Fruit fly (Drosophila melanogaster) whole organism, wandering third instar larva: ENCODE data around the gene CG15337.

Experiments used
- Dif ChIP-seq: fragments of 200-275, 200-300 bp; sonication (Bioruptor generic); optimal IDR thresholded peaks from 2 replicates; lab custom pipeline; 2018; ENCODE audit warnings: missing biosample characterization, missing genetic modification characterization; ENCODE audit not compliant: partially characterized antibody
- Mio ChIP-seq: sonication (Bioruptor generic); optimal IDR thresholded peaks from 2 replicates; lab custom pipeline; 2016; ENCODE audit warnings: missing biosample characterization, missing genetic modification characterization
- OdsH ChIP-seq: fragments of 200-800 bp; sonication (Bioruptor generic); optimal IDR thresholded peaks from 2 replicates; lab custom pipeline; 2016; ENCODE audit warnings: missing biosample characterization, mild to moderate bottlenecking, missing genetic modification characterization
- pan ChIP-seq: fragments of >200 bp; optimal IDR thresholded peaks from 2 replicates; lab custom pipeline; 2017
- psq ChIP-seq: fragments of 200-800 bp; sonication (Bioruptor generic); optimal IDR thresholded peaks from 3 replicates; lab custom pipeline; 2017; ENCODE audit warnings: missing biosample characterization, mild to moderate bottlenecking, missing genetic modification characterization, moderate library complexity

dm6 chrX:8129204-8129997, 30.5 kb upstream of the CG15337 start, which contains the start of gene CG2116:
- no peak for TF ChIP-seq Mio (GFP tag; lab: Kevin White, UChicago)
- no peak for TF ChIP-seq psq
- TF ChIP-seq Dif (GFP tag; lab: Kevin White, UChicago) = no peak
- TF ChIP-seq pan = no peak
- TF ChIP-seq OdsH (GFP tag; lab: Kevin White, UChicago) = no peak
